Fruit fly (Drosophila melanogaster): ENCODE results near the gene CG11369.

CG11369 gene

DNA sequence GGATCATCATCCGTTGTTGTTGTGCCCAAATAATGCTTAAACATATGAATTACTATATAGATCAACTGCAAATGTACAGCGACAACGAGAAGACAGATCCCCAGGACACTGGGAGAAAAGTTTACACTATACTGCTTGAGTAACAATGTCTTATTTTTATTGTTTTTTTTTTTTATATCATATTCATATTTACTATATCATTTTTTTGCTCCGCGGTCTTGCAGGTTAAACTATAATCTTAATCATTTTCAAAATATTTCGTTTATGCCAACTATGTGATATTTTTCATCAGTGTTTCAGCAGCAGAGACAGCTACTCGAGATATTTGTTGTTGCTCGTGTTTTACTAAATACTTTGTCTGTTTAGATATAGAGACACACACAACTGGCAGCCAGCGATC lies 42.8 kb downstream of the CG11369 start (continued):
- TF ChIP-seq sob (GFP tag; IDR thresholded peaks at IDR 0.05) = 0 out of 2 replicates have a peak, but pooled peaks have one; percentile 32
- TF ChIP-seq prd (optimal IDR thresholded peaks at IDR 0.05) = no peak
- peak; percentile 76 for TF ChIP-seq prd (GFP tag; IDR thresholded peaks at IDR 0.05)
- TF ChIP-seq CG18011 (GFP tag; optimal IDR thresholded peaks at IDR 0.05) = no peak
- no peak for TF ChIP-seq YL-1 (GFP tag; optimal IDR thresholded peaks at IDR 0.05)
- TF ChIP-seq CG42726 (GFP tag; IDR thresholded peaks at IDR 0.05; ENCODE audit: partially characterized antibody) = no peak
- TF ChIP-seq CG2889 (GFP tag; IDR thresholded peaks at IDR 0.05) = peak; percentile 25; the same call in 1 of the 3 replicates
- TF ChIP-seq CG8281 (tag; optimal IDR thresholded peaks at IDR 0.05) = no peak
- peak; percentile 4 for TF ChIP-seq CG8359 (GFP tag; optimal IDR thresholded peaks at IDR 0.05; ENCODE audit: borderline replicate concordance)
- TF ChIP-seq Rfx (GFP tag; IDR thresholded peaks at IDR 0.05) = peak; percentile 42; the same call in 1 of the 2 replicates
- no peak for TF ChIP-seq kah (GFP tag; optimal IDR thresholded peaks at IDR 0.05)
- TF ChIP-seq bsh (GFP tag; optimal IDR thresholded peaks at IDR 0.05) = peak in 1 of 2 experiments; percentile 84
- no peak for TF ChIP-seq CG3281 (GFP tag; optimal IDR thresholded peaks at IDR 0.05)
- TF ChIP-seq CG34422 (GFP tag; IDR thresholded peaks at IDR 0.05) = peak; percentile 62; the same call in 2 of the 3 replicates
- no peak for TF ChIP-seq CG3065 (GFP tag; optimal IDR thresholded peaks at IDR 0.05)
- no peak for TF ChIP-seq Rx (GFP tag; IDR thresholded peaks at IDR 0.05)
- TF ChIP-seq Oaz (GFP tag; IDR thresholded peaks at IDR 0.05) = no peak
- no peak for TF ChIP-seq ash1 (GFP tag; optimal IDR thresholded peaks at IDR 0.05)
- no peak for TF ChIP-seq CG31388 (GFP tag; optimal IDR thresholded peaks at IDR 0.05)
- no peak for TF ChIP-seq TFAM (GFP tag; optimal IDR thresholded peaks at IDR 0.05)
- no peak for TF ChIP-seq tll (GFP tag; optimal IDR thresholded peaks at IDR 0.05)
- TF ChIP-seq CG6854 (GFP tag; optimal IDR thresholded peaks at IDR 0.05) = no peak
- TF ChIP-seq CG14441 (GFP tag; IDR thresholded peaks at IDR 0.05) = no peak
- no peak for TF ChIP-seq gro (GFP tag; optimal IDR thresholded peaks at IDR 0.05)
- TF ChIP-seq CG7987 (GFP tag; optimal IDR thresholded peaks at IDR 0.05) = no peak
- peak; percentile 71 for TF ChIP-seq CG12391 (tag; optimal IDR thresholded peaks at IDR 0.05)
- TF ChIP-seq CG14014 (GFP tag; IDR thresholded peaks at IDR 0.05) = peak; percentile 61; the same call in 1 of the 2 replicates
- no peak for TF ChIP-seq slp2 (GFP tag; optimal IDR thresholded peaks at IDR 0.05)
- no peak for TF ChIP-seq wek (GFP tag; optimal IDR thresholded peaks at IDR 0.05)
- no peak for TF ChIP-seq mam (GFP tag; optimal IDR thresholded peaks at IDR 0.05)
- TF ChIP-seq CG17186 (GFP tag; optimal IDR thresholded peaks at IDR 0.05) = no peak
- TF ChIP-seq CG1529 (GFP tag; optimal IDR thresholded peaks at IDR 0.05) = peak; percentile 25
- TF ChIP-seq Xrp1 (GFP tag; IDR thresholded peaks at IDR 0.05) = peak; percentile 76; the same call in 1 of the 2 replicates
- peak; percentile 47 for TF ChIP-seq CG8924 (tag; optimal IDR thresholded peaks at IDR 0.05)
- TF ChIP-seq salm (tag; optimal IDR thresholded peaks at IDR 0.05) = peak; percentile 46
- no peak for TF ChIP-seq tup (GFP tag; optimal IDR thresholded peaks at IDR 0.05)
- peak; percentile 22 for TF ChIP-seq CG9437 (GFP tag; optimal IDR thresholded peaks at IDR 0.05)
- peak; percentile 67 for TF ChIP-seq CG2712 (tag; optimal IDR thresholded peaks at IDR 0.05)
- TF ChIP-seq da (GFP tag; optimal IDR thresholded peaks at IDR 0.05) = no peak
- TF ChIP-seq CG17568 (GFP tag; optimal IDR thresholded peaks at IDR 0.05) = no peak
- no peak for TF ChIP-seq cas (GFP tag; IDR thresholded peaks at IDR 0.05)
- no peak for TF ChIP-seq CG15479 (GFP tag; optimal IDR thresholded peaks at IDR 0.05)
- TF ChIP-seq Sry-δ (GFP tag; optimal IDR thresholded peaks at IDR 0.05) = no peak
- no peak for TF ChIP-seq gcm2 (GFP tag; optimal IDR thresholded peaks at IDR 0.05)
- TF ChIP-seq Fer1 (GFP tag; optimal IDR thresholded peaks at IDR 0.05) = no peak
- TF ChIP-seq disco-r (GFP tag; optimal IDR thresholded peaks at IDR 0.05) = no peak
- TF ChIP-seq Elba2 (GFP tag; optimal IDR thresholded peaks at IDR 0.05) = no peak
- peak; percentile 27 for TF ChIP-seq CG2875 (GFP tag; optimal IDR thresholded peaks at IDR 0.05)
- TF ChIP-seq CG31224 (GFP tag; IDR thresholded peaks at IDR 0.05) = peak; percentile 13; the same call in 1 of the 2 replicates
- peak; percentile 59 for TF ChIP-seq Sox100B (GFP tag; optimal IDR thresholded peaks at IDR 0.05)
- TF ChIP-seq GATAe (GFP tag; conservative IDR thresholded peaks at IDR 0.05) = no peak
